Worm (Caenorhabditis elegans) whole organism, L2 larva: ENCODE measurements around the gene C24A3.1.
A peak's percentile ranks its signal among the peaks of the same experiment; 100 is the strongest.

Experiments used
- F13H6.1 ChIP-seq: sonication (generic microtip); optimal IDR thresholded peaks from 2 replicates; lab custom pipeline; 2016; ENCODE audit warnings: missing genetic modification characterization, missing compliant biosample characterization
- R02D3.7 ChIP-seq: fragments of 150-350 bp; optimal IDR thresholded peaks from 2 replicates; lab custom pipeline; 2014; ENCODE audit warnings: missing biosample characterization, missing genetic modification characterization
- ZK546.5 ChIP-seq: sonication (generic microtip); optimal IDR thresholded peaks from 2 replicates; lab custom pipeline; 2017; ENCODE audit warnings: missing biosample characterization, missing genetic modification characterization
- alr-1 ChIP-seq: fragments of 150-350 bp; optimal IDR thresholded peaks from 2 replicates; lab custom pipeline; 2014; ENCODE audit warnings: missing biosample characterization, missing genetic modification characterization
- ama-1 ChIP-seq: fragments of 150-350 bp; optimal IDR thresholded peaks from 2 replicates; lab custom pipeline; 2018; ENCODE audit warnings: inconsistent platforms
- ceh-16 ChIP-seq: fragments of 150-350 bp; optimal IDR thresholded peaks from 2 replicates; lab custom pipeline; 2014; ENCODE audit warnings: missing biosample characterization, missing genetic modification characterization
- ceh-82 ChIP-seq: fragments of 150-350 bp; optimal IDR thresholded peaks from 2 replicates; lab custom pipeline; 2014; ENCODE audit warnings: missing biosample characterization, missing genetic modification characterization
- crh-2 ChIP-seq: sonication (generic microtip); optimal IDR thresholded peaks from 2 replicates; lab custom pipeline; 2017; ENCODE audit warnings: missing biosample characterization, missing genetic modification characterization
- dmd-4 ChIP-seq: sonication (generic microtip); optimal IDR thresholded peaks from 2 replicates; lab custom pipeline; 2017; ENCODE audit warnings: missing biosample characterization, missing genetic modification characterization
- elt-1 ChIP-seq: fragments of 150-350 bp; optimal IDR thresholded peaks from 2 replicates; lab custom pipeline; 2014; ENCODE audit warnings: missing biosample characterization, missing genetic modification characterization
- elt-3 ChIP-seq: sonication (generic microtip); optimal IDR thresholded peaks from 2 replicates; lab custom pipeline; 2017; ENCODE audit warnings: missing biosample characterization, missing genetic modification characterization
- fos-1 ChIP-seq: fragments of 150-350 bp; optimal IDR thresholded peaks from 2 replicates; lab custom pipeline; 2014; ENCODE audit warnings: missing biosample characterization, missing genetic modification characterization
- gmeb-1 ChIP-seq: fragments of 150-350 bp; optimal IDR thresholded peaks from 2 replicates; lab custom pipeline; 2014; ENCODE audit warnings: missing biosample characterization, missing genetic modification characterization
- lin-11 ChIP-seq: fragments of 150-350 bp; sonication (generic microtip); optimal IDR thresholded peaks from 2 replicates; lab custom pipeline; 2014; ENCODE audit warnings: missing biosample characterization, missing genetic modification characterization, inconsistent platforms, mixed read lengths
- lin-13 ChIP-seq: fragments of 150-350 bp; optimal IDR thresholded peaks from 2 replicates; lab custom pipeline; 2014; ENCODE audit warnings: missing biosample characterization, missing genetic modification reagents, missing genetic modification characterization
- mab-5 ChIP-seq: fragments of 150-350 bp; optimal IDR thresholded peaks from 2 replicates; lab custom pipeline; 2014; ENCODE audit warnings: missing biosample characterization, missing genetic modification characterization
- nhr-11 ChIP-seq: fragments of 150-350 bp; optimal IDR thresholded peaks from 2 replicates; lab custom pipeline; 2014; ENCODE audit warnings: missing biosample characterization, missing genetic modification characterization
- nhr-12 ChIP-seq: fragments of 150-350 bp; optimal IDR thresholded peaks from 2 replicates; lab custom pipeline; 2014; ENCODE audit warnings: missing biosample characterization, missing genetic modification characterization
- nhr-129 ChIP-seq: fragments of 150-350 bp; optimal IDR thresholded peaks from 2 replicates; lab custom pipeline; 2014; ENCODE audit warnings: missing biosample characterization, missing genetic modification characterization
- nhr-23 ChIP-seq: fragments of 150-350 bp; optimal IDR thresholded peaks from 2 replicates; lab custom pipeline; 2014; ENCODE audit warnings: missing biosample characterization, missing genetic modification reagents, missing genetic modification characterization
- nhr-237 ChIP-seq: fragments of 150-350 bp; optimal IDR thresholded peaks from 2 replicates; lab custom pipeline; 2014; ENCODE audit warnings: missing biosample characterization, missing genetic modification characterization
- nhr-25 ChIP-seq: fragments of 150-350 bp; sonication (generic microtip); optimal IDR thresholded peaks from 3 replicates; lab custom pipeline; 2014; ENCODE audit warnings: missing biosample characterization, missing genetic modification characterization
- nhr-6 ChIP-seq: fragments of 150-350 bp; optimal IDR thresholded peaks from 2 replicates; lab custom pipeline; 2014; ENCODE audit warnings: missing biosample characterization, missing genetic modification characterization
- peb-1 ChIP-seq: fragments of 150-350 bp; optimal IDR thresholded peaks from 2 replicates; lab custom pipeline; 2014; ENCODE audit warnings: missing biosample characterization, missing genetic modification characterization
- skn-1 ChIP-seq: sonication (generic microtip); optimal IDR thresholded peaks from 2 replicates; lab custom pipeline; 2017; ENCODE audit warnings: missing biosample characterization, missing genetic modification characterization
- sma-3 ChIP-seq: sonication (generic microtip); optimal IDR thresholded peaks from 2 replicates; lab custom pipeline; 2016; ENCODE audit warnings: missing genetic modification reagents, missing genetic modification characterization, missing compliant biosample characterization
- sma-9 ChIP-seq, 2 experiments: fragments of 150-350 bp in 1 of 2; sonication (generic microtip) in 1 of 2; optimal IDR thresholded peaks; 2 replicates each; lab custom pipeline; 2014 to 2016; ENCODE audit warnings: missing genetic modification characterization in 2 of 2, mild to moderate bottlenecking in 1 of 2, missing biosample characterization in 1 of 2, missing compliant biosample characterization in 1 of 2, missing genetic modification reagents in 1 of 2, moderate library complexity in 1 of 2
- unc-39 ChIP-seq: fragments of 150-350 bp; optimal IDR thresholded peaks from 2 replicates; lab custom pipeline; 2014; ENCODE audit warnings: missing biosample characterization, missing genetic modification characterization
- unc-55 ChIP-seq: fragments of 150-350 bp; sonication (generic microtip); optimal IDR thresholded peaks from 3 replicates; lab custom pipeline; 2014; ENCODE audit warnings: missing biosample characterization, missing genetic modification reagents, missing genetic modification characterization
- unc-62 ChIP-seq: fragments of 150-350 bp; optimal IDR thresholded peaks from 2 replicates; lab custom pipeline; 2014; ENCODE audit warnings: missing biosample characterization, missing genetic modification reagents, missing genetic modification characterization
- zag-1 ChIP-seq: fragments of 150-350 bp; optimal IDR thresholded peaks from 2 replicates; lab custom pipeline; 2014; ENCODE audit warnings: missing biosample characterization, missing genetic modification characterization
- ztf-11 ChIP-seq: sonication (generic microtip); optimal IDR thresholded peaks from 2 replicates; lab custom pipeline; 2017; ENCODE audit warnings: missing biosample characterization, missing genetic modification characterization
- ztf-4 ChIP-seq: fragments of 150-350 bp; optimal IDR thresholded peaks from 2 replicates; lab custom pipeline; 2014; ENCODE audit warnings: missing biosample characterization, missing genetic modification characterization

C24A3.1 gene

DNA sequence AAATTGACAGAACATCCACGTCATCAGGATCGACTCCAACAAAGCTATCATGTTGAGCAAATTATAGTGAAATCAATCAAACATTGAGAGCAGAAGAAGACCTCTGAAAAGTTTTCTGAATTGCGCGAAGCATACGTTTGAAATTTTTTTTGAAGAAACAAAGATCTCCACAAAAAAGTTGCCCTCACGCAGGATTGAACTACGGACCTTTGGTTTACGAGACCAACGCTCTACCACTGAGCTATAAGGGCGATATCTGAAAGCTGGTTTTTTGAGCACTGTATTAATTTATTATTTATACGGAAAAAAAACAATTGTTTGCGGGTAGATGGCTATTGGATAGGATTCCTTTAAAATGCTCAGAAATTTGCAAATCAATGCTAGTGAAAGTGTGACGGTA is 26.6 kb downstream of the C24A3.1 start:
- TF ChIP-seq mab-5 (tag; lab: Kevin White, UChicago) (no peak), fos-1 (tag; lab: Kevin White, UChicago) (no peak), unc-39 (no peak), lin-13 (GFP tag; lab: Kevin White, UChicago) (no peak), elt-3 (no peak), R02D3.7 (tag; lab: Kevin White, UChicago) (no peak), zag-1 (tag; lab: Kevin White, UChicago) (no peak), F13H6.1 (no peak), ceh-16 (no peak), nhr-11 (tag; lab: Kevin White, UChicago) (no peak), unc-55 (GFP tag; lab: Kevin White, UChicago) (no peak), nhr-12 (no peak), elt-1 (tag; lab: Kevin White, UChicago) (no peak), gmeb-1 (tag; lab: Kevin White, UChicago) (no peak), lin-11 (tag; lab: Kevin White, UChicago) (no peak), nhr-237 (tag; lab: Kevin White, UChicago) (no peak), skn-1 (no peak), unc-62 (GFP tag; lab: Kevin White, UChicago) (no peak)

DNA sequence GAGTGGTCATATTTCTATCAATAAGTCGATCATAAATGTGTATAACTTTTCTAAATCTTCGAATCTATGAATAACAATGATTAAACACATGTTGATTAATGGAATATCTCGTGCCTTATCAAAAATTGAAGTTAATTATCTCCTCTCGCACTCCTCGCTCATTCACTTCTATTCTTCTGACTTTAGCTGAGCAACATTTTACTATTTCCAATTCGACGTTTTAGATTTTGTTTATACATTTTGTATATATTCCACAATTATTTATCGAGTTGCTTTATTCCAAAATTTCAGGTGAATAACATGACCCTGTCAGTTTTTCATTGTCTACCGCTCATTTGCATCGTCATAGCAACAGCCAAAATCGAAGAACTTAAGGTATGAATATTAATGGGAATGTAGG is 28.4 kb downstream of the C24A3.1 start, which contains the start of gene T25B6.3:
Gene T25B6.3 (plus strand): TSS at position 301 of the 400 bp plus-strand sequence.
- TF ChIP-seq ztf-4 (tag; lab: Kevin White, UChicago) (no peak), elt-1 (tag; lab: Kevin White, UChicago) (no peak), ama-1 (lab: Kevin White, UChicago) (no peak), ztf-11 (tag; lab: Kevin White, UChicago) (no peak)

DNA sequence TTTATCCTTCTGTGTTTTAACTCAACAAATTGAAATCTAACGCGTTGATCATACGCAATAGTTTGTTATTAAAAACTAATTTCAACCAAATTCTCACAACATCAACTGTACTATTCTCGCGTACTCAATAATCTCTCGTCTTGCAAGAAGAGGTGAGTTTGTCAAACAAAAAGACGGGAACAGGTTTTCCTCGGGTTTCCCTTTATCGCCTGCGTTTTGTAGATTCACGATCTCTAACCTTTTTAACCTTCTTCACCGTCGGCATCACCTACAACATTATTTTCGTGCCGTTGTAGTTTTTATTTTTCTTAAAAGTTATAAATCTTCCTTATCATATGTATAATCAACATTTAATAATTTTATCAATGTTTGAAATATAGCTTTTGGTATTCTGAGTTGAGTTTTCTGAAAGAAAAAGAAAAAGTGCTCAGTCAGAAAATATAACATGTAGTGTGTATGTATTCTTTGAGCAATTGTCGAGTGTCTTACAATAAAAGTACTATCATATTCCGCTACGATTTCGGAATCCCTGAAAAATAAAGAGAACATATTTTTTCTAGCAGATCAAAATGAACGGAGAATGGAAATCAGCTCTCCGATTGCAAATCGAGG is 30.1 kb downstream of the C24A3.1 start, which contains the start of gene snf-12:
Gene snf-12 (plus strand): TSS at position 562 of the 612 bp plus-strand sequence.
- TF ChIP-seq nhr-25 (tag; lab: Kevin White, UChicago) (peak; percentile 63), sma-3 (peak; percentile 35), F13H6.1 (no peak), dmd-4 (no peak)

DNA sequence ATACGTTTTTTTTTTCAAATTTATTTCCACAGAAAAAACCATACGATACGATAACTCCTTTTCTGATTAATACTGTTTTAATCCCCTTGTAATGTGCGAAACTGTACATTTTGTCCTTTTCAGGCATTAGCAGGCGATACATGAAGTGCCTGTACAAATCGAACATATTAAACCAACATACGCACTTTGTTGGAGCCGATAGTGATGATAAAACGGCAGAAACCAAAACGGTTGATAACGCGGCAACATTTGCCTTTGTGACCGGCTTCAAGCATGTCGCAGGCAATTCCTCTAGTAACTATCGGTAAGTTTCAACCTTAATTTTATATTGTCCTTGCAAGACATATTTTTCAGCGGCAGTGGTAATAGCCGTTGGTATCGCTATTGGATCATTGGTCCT is 35.4 kb downstream of the C24A3.1 start, which contains the start of gene nep-22:
Gene nep-22 (plus strand): TSS at position 245 of the 400 bp plus-strand sequence.
- TF ChIP-seq ztf-11 (tag; lab: Kevin White, UChicago) (no peak), alr-1 (no peak), zag-1 (tag; lab: Kevin White, UChicago) (no peak), fos-1 (tag; lab: Kevin White, UChicago) (peak; percentile 86)

DNA sequence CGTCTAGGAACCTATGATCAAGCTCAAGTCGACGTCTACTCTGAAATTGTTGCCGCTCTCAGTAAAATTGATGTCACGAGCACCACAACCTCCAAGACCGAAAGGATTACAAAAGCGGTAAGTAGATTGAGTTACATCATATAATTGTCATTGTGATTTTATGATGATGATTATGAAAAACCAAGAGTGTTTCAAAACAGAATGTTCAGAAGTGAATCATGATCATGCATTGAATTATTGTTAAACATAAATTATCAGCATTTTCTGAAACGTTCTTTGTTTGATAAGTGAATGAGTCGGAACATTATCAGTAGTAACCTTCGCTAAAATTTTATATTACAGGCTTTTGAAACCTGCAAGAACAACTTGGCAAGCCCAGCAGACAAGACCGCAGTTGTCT is 36.3 kb downstream of the C24A3.1 start:
- TF ChIP-seq nhr-129 (tag; lab: Kevin White, UChicago) (peak; percentile 50), F13H6.1 (no peak), crh-2 (tag; lab: Kevin White, UChicago) (peak; percentile 40), skn-1 (peak; percentile 65), ceh-82 (no peak), unc-55 (GFP tag; lab: Kevin White, UChicago) (no peak), fos-1 (tag; lab: Kevin White, UChicago) (peak; percentile 84)

DNA sequence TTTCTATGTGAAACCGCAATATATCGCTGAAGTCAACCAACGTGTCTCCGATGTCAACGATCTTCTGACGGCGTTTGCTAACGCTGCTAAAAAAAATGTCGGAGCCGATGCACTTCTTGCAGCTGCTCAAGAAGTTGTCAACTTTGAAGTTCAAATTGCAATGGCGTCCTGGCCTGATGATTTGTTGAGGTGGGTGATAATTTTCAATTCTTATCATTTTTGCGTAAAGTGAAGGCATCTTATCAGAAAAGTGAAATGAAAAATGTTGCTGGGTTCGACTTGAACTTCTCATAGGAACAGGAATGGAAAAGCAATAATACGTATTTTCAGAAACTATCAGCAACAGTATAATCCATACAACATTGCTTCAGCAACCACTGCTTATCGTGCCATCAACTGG is 37.4 kb downstream of the C24A3.1 start:
- TF ChIP-seq lin-13 (GFP tag; lab: Kevin White, UChicago) (no peak), nhr-23 (tag; lab: Kevin White, UChicago) (no peak), peb-1 (tag; lab: Kevin White, UChicago) (no peak), fos-1 (tag; lab: Kevin White, UChicago) (peak; percentile 72), lin-11 (tag; lab: Kevin White, UChicago) (no peak), nhr-6 (tag; lab: Kevin White, UChicago) (no peak), sma-9 (GFP tag; optimal IDR thresholded peaks at IDR 0.05; lab: Kevin White, UChicago) (peak; percentile 12), sma-9 (tag; optimal IDR thresholded peaks at IDR 0.05; lab: Kevin White, UChicago) (no peak), ZK546.5 (tag; lab: Kevin White, UChicago) (no peak)
